Worm (Caenorhabditis elegans) whole organism, L2 larva: ENCODE results near the gene F20D6.9.

Experiments used
- C34F6.9 ChIP-seq: fragments of 150-350 bp; optimal IDR thresholded peaks from 2 replicates; lab custom pipeline; 2014; ENCODE audit warnings: missing biosample characterization, missing genetic modification characterization
- R02D3.7 ChIP-seq: fragments of 150-350 bp; optimal IDR thresholded peaks from 2 replicates; lab custom pipeline; 2014; ENCODE audit warnings: missing biosample characterization, missing genetic modification characterization
- Y55F3AM.14 ChIP-seq: fragments of 200-800 bp; sonication (Bioruptor generic); optimal IDR thresholded peaks from 2 replicates; lab custom pipeline; 2018; ENCODE audit warnings: mild to moderate bottlenecking, missing genetic modification characterization, missing compliant biosample characterization
- alr-1 ChIP-seq: fragments of 150-350 bp; optimal IDR thresholded peaks from 2 replicates; lab custom pipeline; 2014; ENCODE audit warnings: missing biosample characterization, missing genetic modification characterization
- aly-2 ChIP-seq: fragments of 150-350 bp; optimal IDR thresholded peaks from 2 replicates; lab custom pipeline; 2014; ENCODE audit warnings: missing biosample characterization, missing genetic modification characterization
- blmp-1 ChIP-seq: sonication (generic microtip); optimal IDR thresholded peaks from 2 replicates; lab custom pipeline; 2017; ENCODE audit warnings: missing genetic modification characterization, mild to moderate bottlenecking, missing compliant biosample characterization, antibody characterized with exemption, moderate library complexity; ENCODE audit not compliant: insufficient read depth
- ceh-16 ChIP-seq: fragments of 150-350 bp; optimal IDR thresholded peaks from 2 replicates; lab custom pipeline; 2014; ENCODE audit warnings: missing biosample characterization, missing genetic modification characterization
- ceh-82 ChIP-seq: fragments of 150-350 bp; optimal IDR thresholded peaks from 2 replicates; lab custom pipeline; 2014; ENCODE audit warnings: missing biosample characterization, missing genetic modification characterization
- dmd-4 ChIP-seq: sonication (generic microtip); optimal IDR thresholded peaks from 2 replicates; lab custom pipeline; 2017; ENCODE audit warnings: missing biosample characterization, missing genetic modification characterization
- egl-27 ChIP-seq: sonication (generic microtip); optimal IDR thresholded peaks from 3 replicates; lab custom pipeline; 2017; ENCODE audit warnings: missing biosample characterization, missing genetic modification reagents, missing genetic modification characterization
- gmeb-1 ChIP-seq: fragments of 150-350 bp; optimal IDR thresholded peaks from 2 replicates; lab custom pipeline; 2014; ENCODE audit warnings: missing biosample characterization, missing genetic modification characterization
- lin-11 ChIP-seq: fragments of 150-350 bp; sonication (generic microtip); optimal IDR thresholded peaks from 2 replicates; lab custom pipeline; 2014; ENCODE audit warnings: missing biosample characterization, missing genetic modification characterization, inconsistent platforms, mixed read lengths
- lin-13 ChIP-seq: fragments of 150-350 bp; optimal IDR thresholded peaks from 2 replicates; lab custom pipeline; 2014; ENCODE audit warnings: missing biosample characterization, missing genetic modification reagents, missing genetic modification characterization
- lsy-2 ChIP-seq, 2 experiments: fragments of 150-350 bp in 1 of 2; sonication (generic microtip) in 1 of 2; optimal IDR thresholded peaks; 2 replicates each; lab custom pipeline; 2014 to 2017; ENCODE audit warnings: missing biosample characterization in 2 of 2, missing genetic modification characterization in 2 of 2
- mab-5 ChIP-seq: fragments of 150-350 bp; optimal IDR thresholded peaks from 2 replicates; lab custom pipeline; 2014; ENCODE audit warnings: missing biosample characterization, missing genetic modification characterization
- mbf-1 ChIP-seq: sonication (generic microtip); optimal IDR thresholded peaks from 2 replicates; lab custom pipeline; 2017; ENCODE audit warnings: missing biosample characterization, missing genetic modification characterization
- mdl-1 ChIP-seq, 2 experiments: fragments of 150-350 bp in 1 of 2; sonication (generic microtip) in 1 of 2; optimal IDR thresholded peaks; 2 replicates each; lab custom pipeline; 2017; ENCODE audit warnings: missing biosample characterization in 2 of 2, missing genetic modification characterization in 2 of 2
- nhr-10 ChIP-seq: sonication (generic microtip); optimal IDR thresholded peaks from 2 replicates; lab custom pipeline; 2017; ENCODE audit warnings: missing biosample characterization, missing genetic modification characterization
- nhr-12 ChIP-seq: fragments of 150-350 bp; optimal IDR thresholded peaks from 2 replicates; lab custom pipeline; 2014; ENCODE audit warnings: missing biosample characterization, missing genetic modification characterization
- nhr-129 ChIP-seq: fragments of 150-350 bp; optimal IDR thresholded peaks from 2 replicates; lab custom pipeline; 2014; ENCODE audit warnings: missing biosample characterization, missing genetic modification characterization
- nhr-21 ChIP-seq: fragments of 150-350 bp; optimal IDR thresholded peaks from 2 replicates; lab custom pipeline; 2014; ENCODE audit warnings: missing biosample characterization, missing genetic modification characterization
- nhr-23 ChIP-seq: fragments of 150-350 bp; optimal IDR thresholded peaks from 2 replicates; lab custom pipeline; 2014; ENCODE audit warnings: missing biosample characterization, missing genetic modification reagents, missing genetic modification characterization
- nhr-25 ChIP-seq: fragments of 150-350 bp; sonication (generic microtip); optimal IDR thresholded peaks from 3 replicates; lab custom pipeline; 2014; ENCODE audit warnings: missing biosample characterization, missing genetic modification characterization
- nhr-6 ChIP-seq: fragments of 150-350 bp; optimal IDR thresholded peaks from 2 replicates; lab custom pipeline; 2014; ENCODE audit warnings: missing biosample characterization, missing genetic modification characterization
- nhr-77 ChIP-seq: fragments of 150-350 bp; optimal IDR thresholded peaks from 2 replicates; lab custom pipeline; 2014; ENCODE audit warnings: missing biosample characterization, missing genetic modification characterization
- peb-1 ChIP-seq: fragments of 150-350 bp; optimal IDR thresholded peaks from 2 replicates; lab custom pipeline; 2014; ENCODE audit warnings: missing biosample characterization, missing genetic modification characterization
- sma-3 ChIP-seq: sonication (generic microtip); optimal IDR thresholded peaks from 2 replicates; lab custom pipeline; 2016; ENCODE audit warnings: missing genetic modification reagents, missing genetic modification characterization, missing compliant biosample characterization
- sma-9 ChIP-seq, 2 experiments: fragments of 150-350 bp in 1 of 2; sonication (generic microtip) in 1 of 2; optimal IDR thresholded peaks; 2 replicates each; lab custom pipeline; 2014 to 2016; ENCODE audit warnings: missing genetic modification characterization in 2 of 2, mild to moderate bottlenecking in 1 of 2, missing biosample characterization in 1 of 2, missing compliant biosample characterization in 1 of 2, missing genetic modification reagents in 1 of 2, moderate library complexity in 1 of 2
- snpc-4 ChIP-seq: fragments of 150-350 bp; optimal IDR thresholded peaks from 2 replicates; lab custom pipeline; 2014; ENCODE audit warnings: missing biosample characterization, missing genetic modification characterization
- unc-55 ChIP-seq: fragments of 150-350 bp; sonication (generic microtip); optimal IDR thresholded peaks from 3 replicates; lab custom pipeline; 2014; ENCODE audit warnings: missing biosample characterization, missing genetic modification reagents, missing genetic modification characterization
- unc-62 ChIP-seq: fragments of 150-350 bp; optimal IDR thresholded peaks from 2 replicates; lab custom pipeline; 2014; ENCODE audit warnings: missing biosample characterization, missing genetic modification reagents, missing genetic modification characterization
- zag-1 ChIP-seq: fragments of 150-350 bp; optimal IDR thresholded peaks from 2 replicates; lab custom pipeline; 2014; ENCODE audit warnings: missing biosample characterization, missing genetic modification characterization
- ztf-1 ChIP-seq: fragments of 200-800 bp; sonication (Bioruptor generic); conservative IDR thresholded peaks from 2 replicates; pipeline ENCODE4 v1.3.6; 2022; ENCODE audit warnings: missing genetic modification characterization, missing compliant biosample characterization
- ztf-11 ChIP-seq: sonication (generic microtip); optimal IDR thresholded peaks from 2 replicates; lab custom pipeline; 2017; ENCODE audit warnings: missing biosample characterization, missing genetic modification characterization
- ztf-4 ChIP-seq: fragments of 150-350 bp; optimal IDR thresholded peaks from 2 replicates; lab custom pipeline; 2014; ENCODE audit warnings: missing biosample characterization, missing genetic modification characterization

Gene F20D6.9

ce11 chrV:8145329-8145728 is 31.9 kb downstream of the F20D6.9 start, which contains the start of gene D1014.13:
Gene D1014.13, plus strand, starts transcription at chrV:8145629.
- TF ChIP-seq R02D3.7 (no peak), aly-2 (no peak), nhr-23 (tag; lab: Kevin White, UChicago) (no peak), lin-11 (tag; lab: Kevin White, UChicago) (no peak), egl-27 (tag; lab: Kevin White, UChicago) (no peak), nhr-25 (tag; lab: Kevin White, UChicago) (no peak), mdl-1 (tag; optimal IDR thresholded peaks at IDR 0.05; lab: Kevin White, UChicago) (no peak), ceh-16 (tag; lab: Kevin White, UChicago) (no peak), ceh-82 (tag; lab: Kevin White, UChicago) (no peak), mab-5 (tag; lab: Kevin White, UChicago) (no peak), snpc-4 (tag; lab: Kevin White, UChicago) (no peak), lin-13 (no peak), nhr-12 (tag; lab: Kevin White, UChicago) (no peak), sma-9 (GFP tag; optimal IDR thresholded peaks at IDR 0.05; lab: Kevin White, UChicago) (no peak), sma-9 (tag; optimal IDR thresholded peaks at IDR 0.05; lab: Kevin White, UChicago) (no peak), gmeb-1 (no peak), unc-55 (GFP tag; lab: Kevin White, UChicago) (no peak)

- TF ChIP-seq lsy-2 (tag; optimal IDR thresholded peaks at IDR 0.05; lab: Kevin White, UChicago) (no peak), ztf-4 (no peak), nhr-21 (no peak), blmp-1 (tag; lab: Kevin White, UChicago) (no peak), nhr-129 (tag; lab: Kevin White, UChicago) (no peak), nhr-6 (tag; lab: Kevin White, UChicago) (no peak), C34F6.9 (tag; lab: Kevin White, UChicago) (no peak), mab-5 (tag; lab: Kevin White, UChicago) (no peak), lin-11 (tag; lab: Kevin White, UChicago) (no peak), ztf-11 (tag; lab: Kevin White, UChicago) (no peak), R02D3.7 (no peak), zag-1 (tag; lab: Kevin White, UChicago) (no peak), unc-62 (GFP tag; lab: Kevin White, UChicago) (no peak), egl-27 (tag; lab: Kevin White, UChicago) (no peak), nhr-10 (tag; lab: Kevin White, UChicago) (no peak), nhr-23 (tag; lab: Kevin White, UChicago) (no peak), sma-9 (GFP tag; optimal IDR thresholded peaks at IDR 0.05; lab: Kevin White, UChicago) (no peak), sma-9 (tag; optimal IDR thresholded peaks at IDR 0.05; lab: Kevin White, UChicago) (no peak), peb-1 (tag; lab: Kevin White, UChicago) (no peak)
Measured at ce11 chrV:8144515-8144914, 32.7 kb downstream of the F20D6.9 start.

ce11 chrV:8143605-8144004 is 33.6 kb downstream of the F20D6.9 start, which contains the start of gene D1014.2:
Gene D1014.2, plus strand, starts transcription at chrV:8143905.
- TF ChIP-seq sma-3 (GFP tag; lab: Kevin White, UChicago) (no peak), Y55F3AM.14 (GFP tag; lab: Kevin White, UChicago) (no peak), nhr-77 (tag; lab: Kevin White, UChicago) (no peak), zag-1 (tag; lab: Kevin White, UChicago) (no peak), egl-27 (tag; lab: Kevin White, UChicago) (no peak), nhr-129 (tag; lab: Kevin White, UChicago) (no peak), aly-2 (no peak), mbf-1 (tag; lab: Kevin White, UChicago) (no peak), peb-1 (tag; lab: Kevin White, UChicago) (no peak), ztf-1 (no peak), ztf-11 (tag; lab: Kevin White, UChicago) (no peak), lsy-2 (tag; optimal IDR thresholded peaks at IDR 0.05; lab: Kevin White, UChicago) (no peak), alr-1 (tag; lab: Kevin White, UChicago) (no peak), dmd-4 (tag; lab: Kevin White, UChicago) (no peak), mab-5 (tag; lab: Kevin White, UChicago) (no peak)

DNA sequence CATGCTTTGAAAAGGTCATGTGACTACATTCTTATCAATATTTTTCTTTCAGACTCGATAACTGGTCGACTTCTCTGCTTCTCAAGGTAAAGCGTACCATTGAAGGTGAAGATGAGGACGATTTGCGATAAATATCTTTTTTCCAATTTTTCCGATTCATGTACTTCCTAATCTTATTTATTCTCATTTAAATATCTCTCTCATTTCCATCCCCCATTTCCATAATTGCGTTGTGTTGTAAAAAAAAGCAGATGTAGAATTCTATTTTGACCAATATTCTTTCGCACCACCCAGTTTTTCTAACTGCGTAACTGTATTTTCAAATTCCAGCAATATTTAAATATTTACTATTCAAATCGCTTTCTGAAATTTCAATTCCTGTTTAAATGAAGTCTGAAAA is 44.3 kb downstream of the F20D6.9 start, which contains the start of gene D1014.4:
Gene D1014.4 (plus strand): TSS at position 301 of the 400 bp plus-strand sequence.
- TF ChIP-seq unc-55 (GFP tag; lab: Kevin White, UChicago) = no peak
